Worm (Caenorhabditis elegans) whole organism, L2 larva: ENCODE data around the gene uggt-1.
A peak's percentile ranks its signal among the peaks of the same experiment; 100 is the strongest.

ENCODE experiments used
- alr-1 ChIP-seq: fragments of 150-350 bp; optimal IDR thresholded peaks from 2 replicates; lab custom pipeline; 2014; ENCODE audit warnings: missing biosample characterization, missing genetic modification characterization
- ceh-16 ChIP-seq: fragments of 150-350 bp; optimal IDR thresholded peaks from 2 replicates; lab custom pipeline; 2014; ENCODE audit warnings: missing biosample characterization, missing genetic modification characterization
- elt-3 ChIP-seq: sonication (generic microtip); optimal IDR thresholded peaks from 2 replicates; lab custom pipeline; 2017; ENCODE audit warnings: missing biosample characterization, missing genetic modification characterization
- fos-1 ChIP-seq: fragments of 150-350 bp; optimal IDR thresholded peaks from 2 replicates; lab custom pipeline; 2014; ENCODE audit warnings: missing biosample characterization, missing genetic modification characterization
- mdl-1 ChIP-seq, 2 experiments: fragments of 150-350 bp in 1 of 2; sonication (generic microtip) in 1 of 2; optimal IDR thresholded peaks; 2 replicates each; lab custom pipeline; 2017; ENCODE audit warnings: missing biosample characterization in 2 of 2, missing genetic modification characterization in 2 of 2
- nhr-10 ChIP-seq: sonication (generic microtip); optimal IDR thresholded peaks from 2 replicates; lab custom pipeline; 2017; ENCODE audit warnings: missing biosample characterization, missing genetic modification characterization
- nhr-6 ChIP-seq: fragments of 150-350 bp; optimal IDR thresholded peaks from 2 replicates; lab custom pipeline; 2014; ENCODE audit warnings: missing biosample characterization, missing genetic modification characterization
- unc-62 ChIP-seq: fragments of 150-350 bp; optimal IDR thresholded peaks from 2 replicates; lab custom pipeline; 2014; ENCODE audit warnings: missing biosample characterization, missing genetic modification reagents, missing genetic modification characterization

DNA sequence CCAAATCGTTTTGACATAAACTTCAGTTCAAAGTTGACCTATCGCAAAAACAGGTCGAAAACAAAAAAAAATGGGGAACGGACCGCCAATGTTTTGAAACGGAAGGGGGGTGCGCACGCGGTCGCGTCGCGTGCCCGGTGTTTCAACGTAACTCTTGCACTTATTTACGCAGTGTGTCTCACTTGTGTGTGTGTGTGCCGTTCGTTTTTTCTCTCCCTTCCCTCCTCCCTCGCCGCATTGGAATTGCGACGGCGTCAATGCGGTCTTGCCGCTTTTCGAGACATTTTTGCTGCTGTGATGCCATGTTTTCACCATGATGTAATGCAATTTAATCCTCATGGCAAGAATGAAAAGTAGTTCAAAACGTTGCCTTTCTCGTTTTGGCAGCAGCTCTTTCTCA is 22.3 kb downstream of the uggt-1 start:
- TF ChIP-seq mdl-1 (tag; optimal IDR thresholded peaks at IDR 0.05; lab: Kevin White, UChicago) (no peak), nhr-6 (tag; lab: Kevin White, UChicago) (no peak), ceh-16 (tag; lab: Kevin White, UChicago) (no peak), unc-62 (GFP tag; lab: Kevin White, UChicago) (no peak), fos-1 (tag; lab: Kevin White, UChicago) (peak; percentile 45), elt-3 (no peak), alr-1 (tag; lab: Kevin White, UChicago) (no peak), nhr-10 (tag; lab: Kevin White, UChicago) (no peak)
